Worm (Caenorhabditis elegans): Measurements from ENCODE around the gene gyg-2.

DNA sequence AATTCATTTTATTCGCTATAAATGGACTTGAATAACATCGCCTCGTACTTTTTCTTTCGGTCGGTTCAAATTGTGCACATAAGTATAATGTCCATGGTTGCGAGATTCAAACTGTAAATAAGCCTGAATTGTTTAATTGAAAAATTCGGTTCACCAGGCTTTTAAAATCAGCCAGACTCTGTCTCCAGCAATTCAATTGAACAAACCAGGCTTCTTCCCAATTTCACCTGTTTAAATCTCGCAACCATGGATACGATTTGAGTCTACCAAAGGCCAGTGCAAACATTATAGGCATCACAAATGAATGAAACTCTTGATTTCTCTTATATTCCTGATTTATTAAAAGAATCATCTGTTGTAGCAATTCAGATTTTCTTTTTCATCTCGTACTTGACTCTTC lies 14.5 kb downstream of the gyg-2 start, which contains the start of gene srz-100:
- no peak for TF ChIP-seq ztf-3 (GFP tag; optimal IDR thresholded peaks at IDR 0.05)
- TF ChIP-seq egrh-3 (GFP tag; IDR thresholded peaks at IDR 0.05) = no peak
- no peak for TF ChIP-seq chd-7 (tag; optimal IDR thresholded peaks at IDR 0.05)
- no peak for TF ChIP-seq ets-4 (GFP tag; optimal IDR thresholded peaks at IDR 0.05)
- TF ChIP-seq rpc-1 (optimal IDR thresholded peaks at IDR 0.05) = no peak
- TF ChIP-seq rpc-1 (tag; optimal IDR thresholded peaks at IDR 0.05) = no peak
- no peak for TF ChIP-seq somi-1 (GFP tag; optimal IDR thresholded peaks at IDR 0.05)
- TF ChIP-seq lin-54 (GFP tag; optimal IDR thresholded peaks at IDR 0.05) = no peak
- TF ChIP-seq F57A8.1 (GFP tag; optimal IDR thresholded peaks at IDR 0.05) = no peak
- TF ChIP-seq egl-44 (GFP tag; IDR thresholded peaks at IDR 0.05) = no peak
- no peak for TF ChIP-seq B0336.3 (GFP tag; IDR thresholded peaks at IDR 0.05)
- TF ChIP-seq Y56A3A.18 (GFP tag; IDR thresholded peaks at IDR 0.05) = no peak
- no peak for TF ChIP-seq madf-10 (tag; optimal IDR thresholded peaks at IDR 0.05)
- TF ChIP-seq pha-4 (tag; optimal IDR thresholded peaks at IDR 0.05) = no peak
- TF ChIP-seq snpc-4 (GFP tag; optimal IDR thresholded peaks at IDR 0.05) = no peak
- no peak for TF ChIP-seq snpc-4 (tag; optimal IDR thresholded peaks at IDR 0.05)
